Worm (Caenorhabditis elegans) whole organism, L1 larva: ENCODE data around the gene nep-13.

Source experiments
- ama-1 ChIP-seq: fragments of 150-350 bp; optimal IDR thresholded peaks from 2 replicates; lab custom pipeline; 2014
- jun-1 ChIP-seq: fragments of 150-350 bp; optimal IDR thresholded peaks from 2 replicates; lab custom pipeline; 2014; ENCODE audit warnings: missing biosample characterization, missing genetic modification reagents, missing genetic modification characterization
- nhr-12 ChIP-seq: sonication (generic microtip); optimal IDR thresholded peaks from 2 replicates; lab custom pipeline; 2017; ENCODE audit warnings: missing biosample characterization, missing genetic modification characterization
- nhr-19 ChIP-seq: fragments of 200-800 bp; sonication (Bioruptor generic); conservative IDR thresholded peaks from 2 replicates; pipeline ENCODE4 v1.3.6; 2022; ENCODE audit warnings: missing genetic modification characterization, missing compliant biosample characterization
- nhr-237 ChIP-seq: fragments of 150-350 bp; optimal IDR thresholded peaks from 2 replicates; lab custom pipeline; 2014; ENCODE audit warnings: missing biosample characterization, missing genetic modification characterization
- pag-3 ChIP-seq: sonication (generic microtip); optimal IDR thresholded peaks from 2 replicates; lab custom pipeline; 2017; ENCODE audit warnings: missing genetic modification characterization, mild to moderate bottlenecking, missing compliant biosample characterization, antibody characterized with exemption, borderline replicate concordance; ENCODE audit not compliant: insufficient read depth
- pqm-1 ChIP-seq: sonication (generic microtip); optimal IDR thresholded peaks from 3 replicates; lab custom pipeline; 2017; ENCODE audit warnings: missing biosample characterization, missing genetic modification characterization
- snpc-4 ChIP-seq: fragments of 150-350 bp; optimal IDR thresholded peaks from 2 replicates; lab custom pipeline; 2014; ENCODE audit warnings: missing biosample characterization, missing genetic modification characterization
- snu-23 ChIP-seq: sonication (generic microtip); optimal IDR thresholded peaks from 2 replicates; lab custom pipeline; 2016; ENCODE audit warnings: missing genetic modification characterization, missing compliant biosample characterization
- swsn-7 ChIP-seq: sonication (generic microtip); optimal IDR thresholded peaks from 2 replicates; lab custom pipeline; 2016; ENCODE audit warnings: missing genetic modification characterization, missing compliant biosample characterization
- unc-62 ChIP-seq: fragments of 150-350 bp; optimal IDR thresholded peaks from 2 replicates; lab custom pipeline; 2014; ENCODE audit warnings: missing biosample characterization, missing genetic modification reagents, missing genetic modification characterization
- unc-98 ChIP-seq: fragments of 200-800 bp; sonication (Bioruptor generic); IDR thresholded peaks from 2 replicates; pipeline ENCODE4 v1.3.6; 2022; ENCODE audit warnings: missing genetic modification characterization, missing compliant biosample characterization
- ztf-11 ChIP-seq, 2 experiments: sonication (generic microtip); optimal IDR thresholded peaks; 2 replicates each; lab custom pipeline; 2016 to 2017; ENCODE audit warnings: missing genetic modification characterization in 2 of 2, missing biosample characterization in 1 of 2, missing compliant biosample characterization in 1 of 2

ce11 chrII:3287073-3287472, 4.6 kb downstream of the nep-13 start, which contains the start of gene sri-63:
- TF ChIP-seq nhr-12 (tag; lab: Kevin White, UChicago): no peak
- no peak for TF ChIP-seq pag-3
- no peak for TF ChIP-seq nhr-19 (GFP tag; lab: Robert Waterston, UW)
- TF ChIP-seq ztf-11 (tag; optimal IDR thresholded peaks at IDR 0.05; lab: Kevin White, UChicago): no peak
- TF ChIP-seq unc-62: no peak
- TF ChIP-seq unc-98: no peak
- TF ChIP-seq ama-1 (lab: Kevin White, UChicago): no peak
- no peak for TF ChIP-seq snpc-4 (tag; lab: Kevin White, UChicago)
- TF ChIP-seq nhr-237 (tag; lab: Kevin White, UChicago): no peak
- no peak for TF ChIP-seq pqm-1 (tag; lab: Kevin White, UChicago)
- TF ChIP-seq snu-23 (GFP tag; lab: Kevin White, UChicago): no peak
- no peak for TF ChIP-seq jun-1 (tag; lab: Kevin White, UChicago)
- TF ChIP-seq swsn-7 (tag; lab: Kevin White, UChicago): no peak
